Worm (Caenorhabditis elegans) whole organism, L4 larva: ENCODE results near the gene srx-64.

Experiments
- madf-5 ChIP-seq, 2 experiments: fragments of 200-800 bp; sonication (Bioruptor generic); IDR thresholded peaks; 2 replicates each; pipeline ENCODE4 v1.3.6; 2022; ENCODE audit warnings: missing compliant biosample characterization in 2 of 2, missing genetic modification characterization in 2 of 2
- mdl-1 ChIP-seq, 2 experiments: fragments of 150-350 bp in 1 of 2; sonication (generic microtip) in 1 of 2; optimal IDR thresholded peaks; 2 replicates each; lab custom pipeline; 2014 to 2017; ENCODE audit warnings: missing biosample characterization in 2 of 2, missing genetic modification characterization in 2 of 2
- mep-1 ChIP-seq: fragments of 150-350 bp; sonication (generic microtip); optimal IDR thresholded peaks from 3 replicates; lab custom pipeline; 2014; ENCODE audit warnings: missing biosample characterization, missing genetic modification characterization

DNA sequence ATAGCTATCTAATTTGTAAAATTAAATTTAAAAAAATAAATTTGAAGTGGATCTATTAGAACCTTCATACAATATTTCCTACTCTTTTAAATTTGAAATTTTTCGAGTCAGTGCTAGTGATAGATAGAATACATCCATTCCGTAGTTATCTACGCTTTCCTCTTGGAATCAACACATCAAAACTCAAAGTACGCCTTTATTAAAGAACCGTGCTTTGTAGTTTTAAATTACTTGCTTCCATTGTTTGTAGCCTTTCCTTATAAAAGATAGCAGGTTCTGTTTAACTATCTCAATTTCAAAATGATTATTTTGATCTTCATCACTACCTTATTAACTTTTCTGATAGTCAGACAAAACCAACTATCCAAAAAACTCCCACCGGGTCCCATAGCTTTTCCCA, 15.9 kb downstream of the srx-64 start, which contains the start of gene cyp-35B3:
- TF ChIP-seq mdl-1 (tag; optimal IDR thresholded peaks at IDR 0.05; lab: Kevin White, UChicago) (no peak), mep-1 (tag; lab: Kevin White, UChicago) (no peak), madf-5 (GFP tag; IDR thresholded peaks at IDR 0.05; lab: Robert Waterston, UW) (no peak)
